Worm (Caenorhabditis elegans) whole organism, L1 larva: ENCODE results near the gene clec-145.

Experiments used
- ceh-82 ChIP-seq, 3 experiments: fragments of 150-350 bp in 1 of 3; sonication (generic microtip) in 2 of 3; optimal IDR thresholded peaks; 2 replicates each; lab custom pipeline; 2014 to 2017; ENCODE audit warnings: missing biosample characterization in 3 of 3, missing genetic modification characterization in 3 of 3
- dpl-1 ChIP-seq, 3 experiments: fragments of 150-350 bp in 2 of 3; sonication (generic microtip) in 1 of 3; optimal IDR thresholded peaks; 2 replicates each; lab custom pipeline; 2014 to 2017; ENCODE audit warnings: missing biosample characterization in 3 of 3, missing genetic modification characterization in 3 of 3, missing genetic modification reagents in 3 of 3
- elt-2 ChIP-seq: sonication (generic microtip); optimal IDR thresholded peaks from 2 replicates; lab custom pipeline; 2016; ENCODE audit warnings: missing genetic modification characterization, mild to moderate bottlenecking, inconsistent platforms, missing compliant biosample characterization, missing genetic modification reagents
- nhr-237 ChIP-seq: fragments of 150-350 bp; optimal IDR thresholded peaks from 2 replicates; lab custom pipeline; 2014; ENCODE audit warnings: missing biosample characterization, missing genetic modification characterization
- nhr-47 ChIP-seq: sonication (generic microtip); optimal IDR thresholded peaks from 2 replicates; lab custom pipeline; 2016; ENCODE audit warnings: mild to moderate bottlenecking, missing genetic modification characterization, moderate library complexity, missing compliant biosample characterization
- nhr-76 ChIP-seq: sonication (generic microtip); optimal IDR thresholded peaks from 2 replicates; lab custom pipeline; 2017; ENCODE audit warnings: missing biosample characterization, missing genetic modification characterization
- skn-1 ChIP-seq: fragments of 150-350 bp; optimal IDR thresholded peaks from 2 replicates; lab custom pipeline; 2014; ENCODE audit warnings: missing biosample characterization, missing genetic modification characterization
- snpc-4 ChIP-seq: fragments of 150-350 bp; optimal IDR thresholded peaks from 2 replicates; lab custom pipeline; 2014; ENCODE audit warnings: missing biosample characterization, missing genetic modification characterization
- sptf-1 ChIP-seq: fragments of 150-350 bp; optimal IDR thresholded peaks from 2 replicates; lab custom pipeline; 2014; ENCODE audit warnings: missing biosample characterization, missing genetic modification characterization
- unc-86 ChIP-seq: sonication (generic microtip); optimal IDR thresholded peaks from 2 replicates; lab custom pipeline; 2016; ENCODE audit warnings: missing genetic modification characterization, missing compliant biosample characterization
- ztf-11 ChIP-seq, 2 experiments: sonication (generic microtip); optimal IDR thresholded peaks; 2 replicates each; lab custom pipeline; 2016 to 2017; ENCODE audit warnings: missing genetic modification characterization in 2 of 2, missing biosample characterization in 1 of 2, missing compliant biosample characterization in 1 of 2

ce11 chrII:13585655-13586170, 4.6 kb downstream of the clec-145 start, which contains the start of gene Y48E1B.8:
- TF ChIP-seq nhr-47 (no peak), nhr-76 (tag; lab: Kevin White, UChicago) (no peak), nhr-237 (no peak), ceh-82 (tag; optimal IDR thresholded peaks at IDR 0.05; lab: Kevin White, UChicago) (no peak), snpc-4 (tag; lab: Kevin White, UChicago) (no peak), dpl-1 (GFP tag; optimal IDR thresholded peaks at IDR 0.05; lab: Kevin White, UChicago) (no peak), ztf-11 (tag; optimal IDR thresholded peaks at IDR 0.05; lab: Kevin White, UChicago) (no peak), elt-2 (no peak), skn-1 (tag; lab: Kevin White, UChicago) (no peak), sptf-1 (no peak), unc-86 (tag; lab: Kevin White, UChicago) (no peak)
